Worm (Caenorhabditis elegans) whole organism, mixed stage, embryonic: ENCODE results near the gene srw-34.

ENCODE experiments used
- ces-1 ChIP-seq: fragments of 150-350 bp; optimal IDR thresholded peaks from 2 replicates; lab custom pipeline; 2014; ENCODE audit warnings: missing biosample characterization, missing genetic modification reagents, missing genetic modification characterization
- nhr-76 ChIP-seq: sonication (generic microtip); optimal IDR thresholded peaks from 2 replicates; lab custom pipeline; 2017; ENCODE audit warnings: missing biosample characterization, missing genetic modification characterization

DNA sequence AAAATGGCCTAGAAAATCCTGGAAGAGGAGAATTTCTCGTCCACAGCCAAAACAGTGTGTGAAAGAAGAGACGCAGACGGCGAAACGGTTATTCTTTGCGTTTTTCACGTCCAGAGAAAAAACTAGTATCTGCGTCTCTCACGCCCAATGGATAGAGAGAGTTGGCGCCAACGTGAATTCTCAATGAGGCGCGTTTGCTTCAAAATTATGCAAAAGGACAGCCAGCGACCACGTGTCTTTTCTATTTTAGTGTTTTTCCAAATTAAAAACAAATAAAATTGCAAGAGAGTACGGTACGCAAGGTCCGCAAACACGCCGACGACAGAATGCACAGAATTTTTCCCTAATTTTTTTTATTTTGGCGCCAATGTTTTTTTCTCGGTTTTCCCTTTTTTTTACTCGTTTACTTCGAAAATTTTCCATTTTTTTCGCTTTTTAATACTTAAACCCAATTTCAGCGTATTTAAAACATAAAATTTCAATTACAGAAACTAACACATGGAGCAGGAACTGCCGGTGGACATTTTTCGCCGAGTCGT, 15.8 kb upstream of the srw-34 start, which contains the start of gene Y32B12B.2:
- TF ChIP-seq nhr-76 (tag; lab: Kevin White, UChicago) (no peak), ces-1 (no peak)
